Worm (Caenorhabditis elegans): Measurements from ENCODE around the gene hog-1.

The hog-1 gene

ce11 chrX:5811997-5812562, 42.0 kb downstream of the hog-1 start (continued):
- TF ChIP-seq T20F7.1 (GFP tag; optimal IDR thresholded peaks at IDR 0.05) (no peak), dpl-1 (GFP tag; optimal IDR thresholded peaks at IDR 0.05) (peak; percentile 46), F37D6.2 (tag; optimal IDR thresholded peaks at IDR 0.05) (peak; percentile 76), tra-1 (GFP tag; IDR thresholded peaks at IDR 0.05) (no peak), egl-27 (tag; optimal IDR thresholded peaks at IDR 0.05) (no peak), lin-15B (tag; optimal IDR thresholded peaks at IDR 0.05) (no peak), mep-1 (tag; optimal IDR thresholded peaks at IDR 0.05) (peak; percentile 63), Y48G9A.11 (GFP tag; IDR thresholded peaks at IDR 0.05) (no peak), lir-3 (tag; optimal IDR thresholded peaks at IDR 0.05) (no peak), mxl-3 (GFP tag; optimal IDR thresholded peaks at IDR 0.05) (peak; percentile 89), madf-5 (GFP tag; IDR thresholded peaks at IDR 0.05) (no peak), sdz-12 (GFP tag; optimal IDR thresholded peaks at IDR 0.05) (no peak), unc-39 (tag; optimal IDR thresholded peaks at IDR 0.05) (no peak), dmd-6 (GFP tag; IDR thresholded peaks at IDR 0.05) (peak; percentile 27; the same call in 1 of the 2 replicates), fos-1 (tag; optimal IDR thresholded peaks at IDR 0.05) (no peak), nhr-111 (GFP tag; optimal IDR thresholded peaks at IDR 0.05) (peak; percentile 21), ctbp-1 (GFP tag; IDR thresholded peaks at IDR 0.05) (peak; percentile 67; the same call in 1 of the 2 replicates), attf-4 (tag; optimal IDR thresholded peaks at IDR 0.05) (peak; percentile 19), nhr-76 (tag; optimal IDR thresholded peaks at IDR 0.05) (no peak), F10B5.3 (tag; optimal IDR thresholded peaks at IDR 0.05) (peak; percentile 42), gei-8 (GFP tag; optimal IDR thresholded peaks at IDR 0.05) (no peak), ceh-82 (tag; optimal IDR thresholded peaks at IDR 0.05) (no peak), lin-13 (GFP tag; optimal IDR thresholded peaks at IDR 0.05) (no peak), snpc-1.2 (GFP tag; IDR thresholded peaks at IDR 0.05) (no peak), dve-1 (tag; optimal IDR thresholded peaks at IDR 0.05; ENCODE audit: insufficient read depth) (peak; percentile 82), Y75B8A.6 (GFP tag; IDR thresholded peaks at IDR 0.05) (no peak), ceh-32 (tag; optimal IDR thresholded peaks at IDR 0.05; ENCODE audit: poor library complexity) (peak; percentile 69), nhr-41 (GFP tag; IDR thresholded peaks at IDR 0.05) (no peak), ceh-20 (GFP tag; IDR thresholded peaks at IDR 0.05) (no peak), nhr-6 (tag; optimal IDR thresholded peaks at IDR 0.05) (no peak), nhr-237 (tag; optimal IDR thresholded peaks at IDR 0.05) (no peak), nhr-11 (tag; optimal IDR thresholded peaks at IDR 0.05) (peak; percentile 44), lsy-2 (tag; optimal IDR thresholded peaks at IDR 0.05) (peak; percentile 11 to 48), unc-62 (GFP tag; optimal IDR thresholded peaks at IDR 0.05 in 1 of 2) (peak in 1 of 2 experiments; percentile 88), unc-62 (tag; optimal IDR thresholded peaks at IDR 0.05) (no peak), zip-11 (GFP tag; IDR thresholded peaks at IDR 0.05) (no peak), set-16 (GFP tag; IDR thresholded peaks at IDR 0.05) (peak; percentile 83), daf-12 (tag; optimal IDR thresholded peaks at IDR 0.05) (no peak), lin-1 (GFP tag; IDR thresholded peaks at IDR 0.05) (no peak), nhr-77 (tag; optimal IDR thresholded peaks at IDR 0.05) (peak; percentile 19), fkh-10 (GFP tag; optimal IDR thresholded peaks at IDR 0.05) (peak; percentile 55), dmd-9 (GFP tag; IDR thresholded peaks at IDR 0.05) (no peak), zfp-2 (tag; optimal IDR thresholded peaks at IDR 0.05) (no peak), aly-2 (tag; optimal IDR thresholded peaks at IDR 0.05) (no peak), vab-7 (GFP tag; IDR thresholded peaks at IDR 0.05) (no peak), ztf-7 (tag; optimal IDR thresholded peaks at IDR 0.05) (no peak), zfp-3 (GFP tag; conservative IDR thresholded peaks at IDR 0.05) (no peak), jun-1 (tag; optimal IDR thresholded peaks at IDR 0.05) (no peak), madf-9 (GFP tag; conservative IDR thresholded peaks at IDR 0.05) (peak; percentile 65), R02D3.7 (tag; optimal IDR thresholded peaks at IDR 0.05) (no peak), ceh-28 (tag; optimal IDR thresholded peaks at IDR 0.05) (peak; percentile 57), lin-38 (GFP tag; IDR thresholded peaks at IDR 0.05) (no peak)
